Worm (Caenorhabditis elegans): ENCODE measurements around the gene K02D10.2.

ce11 chrIII:8818599-8818998 is 47.5 kb upstream of the K02D10.2 start, which contains the start of gene pat-2:
- TF ChIP-seq ceh-90 (tag; optimal IDR thresholded peaks at IDR 0.05) (no peak), nhr-237 (tag; optimal IDR thresholded peaks at IDR 0.05) (no peak), sup-37 (GFP tag; optimal IDR thresholded peaks at IDR 0.05) (no peak), sox-4 (tag; optimal IDR thresholded peaks at IDR 0.05) (no peak), elt-3 (tag; optimal IDR thresholded peaks at IDR 0.05) (no peak), zag-1 (tag; optimal IDR thresholded peaks at IDR 0.05) (no peak), lin-35 (GFP tag; optimal IDR thresholded peaks at IDR 0.05) (no peak)
